Fruit fly (Drosophila melanogaster) whole organism, wandering third instar larva: ENCODE measurements around the gene WASp.
A peak's percentile ranks its signal among the peaks of the same experiment; 100 is the strongest.

Experiments used
- Abd-B ChIP-seq: fragments of >200 bp; optimal IDR thresholded peaks from 2 replicates; lab custom pipeline; 2017; ENCODE audit warnings: missing biosample characterization, missing genetic modification characterization
- CG32264 ChIP-seq: fragments of 200-800 bp; sonication (Bioruptor generic); optimal IDR thresholded peaks from 2 replicates; lab custom pipeline; 2016; ENCODE audit warnings: missing biosample characterization, missing genetic modification characterization
- CG9705 ChIP-seq: fragments of 200-800 bp; sonication (Bioruptor generic); optimal IDR thresholded peaks from 2 replicates; lab custom pipeline; 2018; ENCODE audit warnings: missing biosample characterization, mild to moderate bottlenecking, missing genetic modification characterization
- CrebA ChIP-seq: fragments of 200-800 bp; sonication (Bioruptor generic); optimal IDR thresholded peaks from 2 replicates; lab custom pipeline; 2016; ENCODE audit warnings: missing biosample characterization, mild to moderate bottlenecking, missing genetic modification characterization, borderline replicate concordance
- Dfd ChIP-seq: fragments of >200 bp; optimal IDR thresholded peaks from 2 replicates; lab custom pipeline; 2017; ENCODE audit warnings: missing biosample characterization, missing genetic modification characterization
- Dif ChIP-seq: fragments of 200-275, 200-300 bp; sonication (Bioruptor generic); optimal IDR thresholded peaks from 2 replicates; lab custom pipeline; 2018; ENCODE audit warnings: missing biosample characterization, missing genetic modification characterization; ENCODE audit not compliant: partially characterized antibody
- GATAd ChIP-seq: sonication (Bioruptor generic); optimal IDR thresholded peaks from 2 replicates; lab custom pipeline; 2016; ENCODE audit warnings: missing biosample characterization, missing genetic modification characterization
- HLH106 ChIP-seq: fragments of 200-800 bp; optimal IDR thresholded peaks from 3 replicates; lab custom pipeline; 2019; ENCODE audit warnings: missing biosample characterization, mild to moderate bottlenecking, missing genetic modification characterization, moderate library complexity
- Hnf4 ChIP-seq: fragments of 200-800 bp; sonication (Bioruptor generic); optimal IDR thresholded peaks from 2 replicates; lab custom pipeline; 2016; ENCODE audit warnings: missing biosample characterization, mild to moderate bottlenecking, missing genetic modification characterization
- Hr78 ChIP-seq: fragments of >200 bp; optimal IDR thresholded peaks from 2 replicates; lab custom pipeline; 2017; ENCODE audit warnings: missing biosample characterization, missing genetic modification characterization
- Hr83 ChIP-seq: fragments of 200-300 bp; sonication (Bioruptor generic); optimal IDR thresholded peaks from 2 replicates; lab custom pipeline; 2016; ENCODE audit warnings: missing biosample characterization, mild to moderate bottlenecking, missing genetic modification characterization, moderate library complexity; ENCODE audit not compliant: poor library complexity, severe bottlenecking
- Jra ChIP-seq: sonication (Bioruptor generic); optimal IDR thresholded peaks from 2 replicates; lab custom pipeline; 2016; ENCODE audit warnings: missing biosample characterization, missing genetic modification characterization
- Mio ChIP-seq: sonication (Bioruptor generic); optimal IDR thresholded peaks from 2 replicates; lab custom pipeline; 2016; ENCODE audit warnings: missing biosample characterization, missing genetic modification characterization
- Myc ChIP-seq: fragments of >200 bp; optimal IDR thresholded peaks from 2 replicates; lab custom pipeline; 2017
- N ChIP-seq: fragments of >200 bp; optimal IDR thresholded peaks from 2 replicates; lab custom pipeline; 2018; ENCODE audit warnings: missing biosample characterization, missing external identifiers, missing genetic modification characterization
- OdsH ChIP-seq: fragments of 200-800 bp; sonication (Bioruptor generic); optimal IDR thresholded peaks from 2 replicates; lab custom pipeline; 2016; ENCODE audit warnings: missing biosample characterization, mild to moderate bottlenecking, missing genetic modification characterization
- Rel ChIP-seq, 2 experiments: fragments of 200-800 bp; sonication (Bioruptor generic) in 1 of 2; optimal IDR thresholded peaks; 2 replicates in 1 of 2; 3 replicates in 1 of 2; lab custom pipeline; 2016 to 2019; ENCODE audit warnings: mild to moderate bottlenecking in 2 of 2, missing biosample characterization in 2 of 2, missing genetic modification characterization in 2 of 2, moderate library complexity in 1 of 2
- Sp1 ChIP-seq: fragments of 200-800 bp; sonication (Bioruptor generic); optimal IDR thresholded peaks from 3 replicates; lab custom pipeline; 2019; ENCODE audit warnings: missing biosample characterization, mild to moderate bottlenecking, missing genetic modification characterization, moderate library complexity
- Vsx2 ChIP-seq: fragments of 200-300, 225-300 bp; sonication (Bioruptor generic); optimal IDR thresholded peaks from 2 replicates; lab custom pipeline; 2018; ENCODE audit warnings: missing biosample characterization, missing genetic modification characterization; ENCODE audit not compliant: partially characterized antibody
- br ChIP-seq: fragments of 200-800 bp; sonication (Bioruptor generic); optimal IDR thresholded peaks from 2 replicates; lab custom pipeline; 2016; ENCODE audit warnings: missing biosample characterization, missing genetic modification characterization
- brk ChIP-seq: fragments of 200-800 bp; sonication (Bioruptor generic); optimal IDR thresholded peaks from 2 replicates; lab custom pipeline; 2016; ENCODE audit warnings: missing biosample characterization, mild to moderate bottlenecking, missing genetic modification characterization
- dl ChIP-seq, 2 experiments: fragments of 175-275, 200-275 bp in 1 of 2; fragments of 200-275 bp in 1 of 2; sonication (Bioruptor generic); optimal IDR thresholded peaks; lab custom pipeline; 2018; ENCODE audit warnings: mild to moderate bottlenecking in 2 of 2, missing biosample characterization in 2 of 2, missing genetic modification characterization in 2 of 2, moderate library complexity in 2 of 2; ENCODE audit not compliant: partially characterized antibody in 2 of 2, insufficient read depth in 1 of 2
- dmrt93B ChIP-seq: fragments of 200-800 bp; sonication (Bioruptor generic); optimal IDR thresholded peaks from 2 replicates; lab custom pipeline; 2018; ENCODE audit warnings: missing biosample characterization, mild to moderate bottlenecking, missing genetic modification characterization
- dsf ChIP-seq: sonication (Bioruptor generic); optimal IDR thresholded peaks from 2 replicates; lab custom pipeline; 2016; ENCODE audit warnings: missing biosample characterization, missing genetic modification characterization, borderline replicate concordance
- ey ChIP-seq: fragments of 200-800 bp; sonication (Bioruptor generic); optimal IDR thresholded peaks from 2 replicates; lab custom pipeline; 2016; ENCODE audit warnings: missing biosample characterization, missing genetic modification characterization
- foxo ChIP-seq, 2 experiments: fragments of 200-800 bp; sonication (Bioruptor generic); optimal IDR thresholded peaks; 2 replicates in 1 of 2; 3 replicates in 1 of 2; lab custom pipeline; 2016 to 2017; ENCODE audit warnings: missing biosample characterization in 2 of 2, missing genetic modification characterization in 2 of 2
- fru ChIP-seq: fragments of 200-800 bp; sonication (Bioruptor generic); optimal IDR thresholded peaks from 3 replicates; lab custom pipeline; 2016; ENCODE audit warnings: missing biosample characterization, mild to moderate bottlenecking, missing genetic modification characterization
- h ChIP-seq: fragments of 200-800 bp; sonication (Bioruptor generic); optimal IDR thresholded peaks from 3 replicates; lab custom pipeline; 2016; ENCODE audit warnings: missing biosample characterization, mild to moderate bottlenecking, missing genetic modification characterization
- jim ChIP-seq: fragments of 175-275, 200-325 bp; sonication (Bioruptor generic); optimal IDR thresholded peaks from 2 replicates; lab custom pipeline; 2016; ENCODE audit warnings: missing biosample characterization, mild to moderate bottlenecking, missing genetic modification characterization
- lola ChIP-seq: fragments of >200 bp; optimal IDR thresholded peaks from 2 replicates; lab custom pipeline; 2017; ENCODE audit warnings: missing biosample characterization, missing genetic modification characterization
- pan ChIP-seq: fragments of >200 bp; optimal IDR thresholded peaks from 2 replicates; lab custom pipeline; 2017
- psq ChIP-seq: fragments of 200-800 bp; sonication (Bioruptor generic); optimal IDR thresholded peaks from 3 replicates; lab custom pipeline; 2017; ENCODE audit warnings: missing biosample characterization, mild to moderate bottlenecking, missing genetic modification characterization, moderate library complexity
- rgr ChIP-seq: fragments of 200-800 bp; sonication (Bioruptor generic); optimal IDR thresholded peaks from 3 replicates; lab custom pipeline; 2016; ENCODE audit warnings: missing biosample characterization, mild to moderate bottlenecking, missing genetic modification characterization
- sage ChIP-seq: fragments of 200-800 bp; sonication (Bioruptor generic); optimal IDR thresholded peaks from 2 replicates; lab custom pipeline; 2016; ENCODE audit warnings: missing biosample characterization, mild to moderate bottlenecking, missing genetic modification characterization
- sv ChIP-seq: fragments of 200-800 bp; sonication (Bioruptor generic); optimal IDR thresholded peaks from 3 replicates; lab custom pipeline; 2016; ENCODE audit warnings: missing biosample characterization, missing genetic modification characterization
- tai ChIP-seq: sonication (Bioruptor generic); optimal IDR thresholded peaks from 2 replicates; lab custom pipeline; 2016; ENCODE audit warnings: missing biosample characterization, missing genetic modification characterization
- usp ChIP-seq: fragments of >200 bp; optimal IDR thresholded peaks from 2 replicates; lab custom pipeline; 2017; ENCODE audit warnings: missing biosample characterization, missing genetic modification characterization
- woc ChIP-seq: sonication (Bioruptor generic); optimal IDR thresholded peaks from 2 replicates; lab custom pipeline; 2016; ENCODE audit warnings: missing biosample characterization, mild to moderate bottlenecking, missing genetic modification characterization

Gene WASp

DNA sequence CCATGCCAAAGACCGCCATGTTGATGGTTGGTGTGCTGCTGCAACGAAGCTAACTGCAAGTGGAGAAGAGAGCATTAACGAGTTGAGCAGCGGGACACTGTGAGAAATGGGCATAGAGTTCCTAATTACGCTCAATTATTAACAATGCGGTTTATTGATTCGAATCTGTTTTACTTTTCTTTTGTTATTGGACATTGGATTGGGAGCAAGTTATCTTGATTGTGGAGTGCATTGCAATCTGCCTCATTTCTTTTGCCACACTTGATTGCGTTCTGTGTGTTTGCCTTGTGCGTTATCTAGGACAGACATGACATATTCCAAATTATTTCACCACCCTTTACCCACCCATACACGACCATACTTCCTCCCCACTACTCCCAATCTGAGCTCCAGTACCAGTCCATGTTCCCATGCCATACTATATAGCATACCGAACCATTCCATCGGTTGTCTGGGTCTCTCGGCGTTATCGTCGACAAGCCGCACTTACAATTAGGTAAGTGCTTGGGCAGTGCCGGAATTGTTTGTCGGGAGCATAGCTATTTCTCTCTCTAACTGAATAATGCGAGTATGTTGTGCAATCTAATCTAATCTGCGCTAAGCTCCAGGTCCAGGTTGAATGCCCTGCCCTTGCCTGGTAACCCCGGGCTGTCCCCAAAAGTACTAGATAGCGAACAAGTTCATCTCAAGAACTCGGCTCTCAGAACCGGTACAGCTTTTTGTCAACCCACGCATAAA lies 25.6 kb upstream of the WASp start:
- no peak for TF ChIP-seq Sp1
- no peak for TF ChIP-seq Hr78
- peak; percentile 0 for TF ChIP-seq h
- TF ChIP-seq Hr83 (GFP tag; lab: Kevin White, UChicago) = no peak
- peak; percentile 7 for TF ChIP-seq rgr (GFP tag; lab: Kevin White, UChicago)
- no peak for TF ChIP-seq dsf (GFP tag; lab: Kevin White, UChicago)
- no peak for TF ChIP-seq usp (GFP tag; lab: Kevin White, UChicago)
- TF ChIP-seq OdsH = no peak
- TF ChIP-seq jim = no peak
- no peak for TF ChIP-seq Vsx2
- TF ChIP-seq Dif (GFP tag; lab: Kevin White, UChicago) = no peak
- no peak for TF ChIP-seq CrebA (GFP tag; lab: Kevin White, UChicago)
- TF ChIP-seq br (GFP tag; lab: Kevin White, UChicago) = peak; percentile 10
- no peak for TF ChIP-seq CG9705 (GFP tag; lab: Kevin White, UChicago)
- no peak for TF ChIP-seq Mio (GFP tag; lab: Kevin White, UChicago)
- TF ChIP-seq HLH106 (tag; lab: Kevin White, UChicago) = peak; percentile 8
- no peak for TF ChIP-seq pan (lab: Kevin White, UChicago)
- no peak for TF ChIP-seq lola (GFP tag; lab: Kevin White, UChicago)
- TF ChIP-seq psq = no peak
- TF ChIP-seq dl (GFP tag; optimal IDR thresholded peaks at IDR 0.05; lab: Kevin White, UChicago; ENCODE audit: insufficient read depth in 1 of 2, partially characterized antibody in 2 of 2) = no peak
- peak; percentile 4 for TF ChIP-seq Hnf4
- TF ChIP-seq CG32264 (GFP tag; lab: Kevin White, UChicago) = no peak
- no peak for TF ChIP-seq woc (GFP tag; lab: Kevin White, UChicago)
- no peak for TF ChIP-seq brk (GFP tag; lab: Kevin White, UChicago)
- no peak for TF ChIP-seq tai (GFP tag; lab: Kevin White, UChicago)
- no peak for TF ChIP-seq Jra (GFP tag; lab: Kevin White, UChicago)
- peak; percentile 25 for TF ChIP-seq fru (GFP tag; lab: Kevin White, UChicago)
- no peak for TF ChIP-seq Rel (GFP tag; optimal IDR thresholded peaks at IDR 0.05; lab: Kevin White, UChicago)
- no peak for TF ChIP-seq Rel (tag; optimal IDR thresholded peaks at IDR 0.05; lab: Kevin White, UChicago)
- TF ChIP-seq dmrt93B (GFP tag; lab: Kevin White, UChicago) = no peak
- TF ChIP-seq N (GFP tag; lab: Kevin White, UChicago) = no peak
- no peak for TF ChIP-seq Abd-B (GFP tag; lab: Kevin White, UChicago)
- no peak for TF ChIP-seq sage (GFP tag; lab: Kevin White, UChicago)
- TF ChIP-seq ey (GFP tag; lab: Kevin White, UChicago) = no peak
- TF ChIP-seq Dfd = no peak
- TF ChIP-seq sv (GFP tag; lab: Kevin White, UChicago) = no peak
- peak in 1 of 2 experiments; percentile 31 for TF ChIP-seq foxo (GFP tag; optimal IDR thresholded peaks at IDR 0.05; lab: Kevin White, UChicago)
- TF ChIP-seq GATAd (GFP tag; lab: Kevin White, UChicago) = no peak
- no peak for TF ChIP-seq Myc (lab: Kevin White, UChicago)

DNA sequence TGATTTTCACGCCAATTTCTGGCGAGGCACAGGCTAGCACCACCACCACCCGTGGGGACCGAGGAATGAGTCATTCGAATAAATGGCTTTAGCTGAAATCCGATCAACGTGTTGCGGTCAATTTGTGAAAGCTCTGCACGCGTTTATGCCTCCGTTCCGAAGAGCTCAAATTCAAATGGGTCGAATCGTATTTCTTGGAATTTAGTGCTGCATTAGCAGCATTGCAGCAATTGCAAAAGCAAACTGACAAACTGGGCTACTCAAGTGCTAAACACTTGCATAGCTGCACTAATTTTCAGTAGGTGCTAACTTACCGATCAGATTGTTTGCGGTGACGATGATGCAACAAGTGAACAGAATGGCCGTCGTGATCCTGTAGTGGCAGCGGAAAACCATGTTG lies 25.0 kb upstream of the WASp start:
- TF ChIP-seq Jra (GFP tag; lab: Kevin White, UChicago) (no peak), N (GFP tag; lab: Kevin White, UChicago) (no peak), fru (GFP tag; lab: Kevin White, UChicago) (no peak), HLH106 (tag; lab: Kevin White, UChicago) (no peak), usp (GFP tag; lab: Kevin White, UChicago) (no peak), GATAd (GFP tag; lab: Kevin White, UChicago) (no peak), dmrt93B (GFP tag; lab: Kevin White, UChicago) (no peak)
- TF ChIP-seq, all 38 proteins: peak for 0
